Worm (Caenorhabditis elegans) whole organism, dauer: ENCODE data around the gene C08G9.2.
"Not testable (repeated sequence)": the region's sequence is repeated elsewhere in the genome, so short reads cannot be mapped to it uniquely, and the experiment has no call there.

Experiments used
- unc-62 ChIP-seq: sonication (generic microtip); optimal IDR thresholded peaks from 2 replicates; lab custom pipeline; 2017; ENCODE audit warnings: missing biosample characterization, missing genetic modification reagents, missing genetic modification characterization

Gene C08G9.2

ce11 chrIV:7651120-7651519, 21.7 kb downstream of the C08G9.2 start, which contains the start of gene cima-1:
Gene cima-1 (plus strand): TSS chrIV:7651459.
- TF ChIP-seq unc-62 (GFP tag; lab: Kevin White, UChicago) = no peak

- TF ChIP-seq unc-62 (GFP tag; lab: Kevin White, UChicago) = no peak
These were observed 22.3 kb downstream of the C08G9.2 start for ce11 chrIV:7650433-7650832.

- no peak for TF ChIP-seq unc-62 (GFP tag; lab: Kevin White, UChicago)
These were observed 25.9 kb downstream of the C08G9.2 start for ce11 chrIV:7646861-7647260.

ce11 chrIV:7646119-7646518, 26.7 kb downstream of the C08G9.2 start, which contains the start of gene hmg-5:
Gene hmg-5 (minus strand): TSS chrIV:7646219.
- TF ChIP-seq unc-62 (GFP tag; lab: Kevin White, UChicago) = no peak

DNA sequence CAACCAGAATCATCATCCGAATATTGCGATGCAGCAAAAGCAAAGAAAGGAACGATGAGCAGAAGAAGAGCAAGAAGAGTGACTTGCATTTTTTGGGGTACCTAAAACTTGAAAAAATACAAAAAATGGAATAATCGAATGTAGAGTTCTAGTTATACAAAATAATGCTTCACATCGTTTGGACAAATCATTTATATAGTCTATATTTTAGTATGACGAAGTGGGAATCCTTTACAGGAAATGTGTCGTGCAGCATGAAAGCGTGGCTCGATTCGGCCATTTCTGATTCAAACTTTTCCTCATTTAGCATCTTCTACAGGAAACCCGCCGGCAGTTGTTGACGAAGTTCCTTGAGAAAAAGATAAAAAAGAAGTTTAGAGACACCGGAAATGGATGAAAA, 29.8 kb downstream of the C08G9.2 start, which contains the start of gene nlp-20:
nlp-20 (minus strand) TSS at position 101 of the 400 bp plus-strand sequence.
- TF ChIP-seq unc-62 (GFP tag; lab: Kevin White, UChicago) = no peak

- TF ChIP-seq unc-62 (GFP tag; lab: Kevin White, UChicago) = no peak
These were observed 31.0 kb downstream of the C08G9.2 start, which contains the start of gene nep-16 for ce11 chrIV:7641758-7642157. Gene nep-16 (minus strand): TSS chrIV:7641858.

ce11 chrIV:7634578-7634977, 38.2 kb downstream of the C08G9.2 start, which contains the start of gene warf-1:
Gene warf-1 (plus strand): TSS chrIV:7634786.
- TF ChIP-seq unc-62 (GFP tag; lab: Kevin White, UChicago) = not testable (repeated sequence)

ce11 chrIV:7633020-7633419, 39.8 kb downstream of the C08G9.2 start, which contains the start of gene plp-1:
Gene plp-1 (plus strand): TSS chrIV:7633360.
- no peak for TF ChIP-seq unc-62 (GFP tag; lab: Kevin White, UChicago)

- no peak for TF ChIP-seq unc-62 (GFP tag; lab: Kevin White, UChicago)
These were observed 40.2 kb downstream of the C08G9.2 start, which contains the start of gene F45E4.6 for ce11 chrIV:7632535-7632934. Gene F45E4.6 (minus strand): TSS chrIV:7632548.

ce11 chrIV:7628942-7629341, 43.8 kb downstream of the C08G9.2 start, which contains the start of gene F45E4.5:
Gene F45E4.5 (minus strand): TSS chrIV:7629042.
- no peak for TF ChIP-seq unc-62 (GFP tag; lab: Kevin White, UChicago)

DNA sequence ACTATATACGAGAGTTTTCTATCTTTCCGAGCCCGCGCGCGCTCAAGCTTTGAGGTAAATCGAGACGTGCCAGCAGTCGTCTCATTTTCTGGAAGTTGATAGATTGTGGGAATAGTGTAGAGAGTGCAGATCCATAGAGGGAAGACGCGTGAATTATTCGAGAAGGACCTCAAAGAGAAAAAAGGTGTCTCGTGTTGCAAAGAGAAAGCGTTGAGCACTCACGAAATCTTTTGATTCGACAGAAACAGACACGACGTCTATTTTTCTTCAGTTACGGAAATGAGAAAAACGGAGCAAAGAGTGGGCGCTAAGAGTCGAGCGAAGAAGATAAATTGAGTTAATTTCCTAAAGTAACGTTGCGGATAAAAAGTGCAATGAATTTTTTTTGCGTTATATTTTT, 48.9 kb downstream of the C08G9.2 start:
- TF ChIP-seq unc-62 (GFP tag; lab: Kevin White, UChicago) = no peak

- TF ChIP-seq unc-62 (GFP tag; lab: Kevin White, UChicago) = no peak
These were observed 49.7 kb downstream of the C08G9.2 start for ce11 chrIV:7623078-7623477.

- no peak for TF ChIP-seq unc-62 (GFP tag; lab: Kevin White, UChicago)
These were observed 52.3 kb downstream of the C08G9.2 start for ce11 chrIV:7620450-7620849.

DNA sequence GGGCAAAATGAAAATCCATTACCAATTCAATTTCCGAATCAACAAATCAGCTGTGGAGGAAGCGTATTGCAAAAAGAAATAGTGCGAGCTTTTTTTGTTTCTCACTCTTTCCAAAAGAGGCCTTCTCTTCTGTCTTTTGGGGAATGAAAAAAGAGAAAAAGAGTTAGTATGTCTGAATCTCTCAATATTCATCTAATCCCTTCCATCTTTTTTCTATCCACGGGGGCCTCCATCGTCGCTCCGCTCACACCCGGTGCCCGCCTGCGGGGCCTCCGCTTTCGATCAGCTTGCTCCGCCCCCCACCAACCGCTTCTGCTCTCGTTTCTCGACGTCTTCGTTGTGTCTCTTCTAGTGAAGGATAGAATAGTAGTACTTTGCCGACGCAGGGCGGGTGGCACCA, 53.5 kb downstream of the C08G9.2 start:
- TF ChIP-seq unc-62 (GFP tag; lab: Kevin White, UChicago) = no peak
